Fruit fly (Drosophila melanogaster) whole organism, embryonic: ENCODE results near the gene CG7239.

Source experiments
- Aef1 ChIP-seq: fragments of 200-800 bp; sonication (Bioruptor generic); IDR thresholded peaks from 3 replicates; pipeline ENCODE4 v1.3.6; 2022; ENCODE audit warnings: missing biosample characterization, missing genetic modification characterization
- Awh ChIP-seq: fragments of 200-800 bp; sonication (Bioruptor generic); IDR thresholded peaks from 2 replicates; pipeline ENCODE4, ENCODE4 v1.3.6; 2022; ENCODE audit warnings: missing biosample characterization, missing genetic modification characterization
- B-H2 ChIP-seq: fragments of 200-800 bp; sonication (Bioruptor generic); optimal IDR thresholded peaks from 2 replicates; lab custom pipeline; 2018; ENCODE audit warnings: missing biosample characterization, mild to moderate bottlenecking, missing genetic modification characterization
- CG11085 ChIP-seq: fragments of 200-800 bp; sonication (Bioruptor generic); IDR thresholded peaks from 2 replicates; pipeline ENCODE4 v1.3.6; 2022; ENCODE audit warnings: missing biosample characterization, missing genetic modification characterization
- CG14441 ChIP-seq: fragments of 200-800 bp; sonication (Bioruptor generic); IDR thresholded peaks from 2 replicates; pipeline ENCODE4 v1.3.6; 2022; ENCODE audit warnings: missing biosample characterization, missing genetic modification characterization
- CG2712 ChIP-seq: fragments of 200-800 bp; optimal IDR thresholded peaks from 3 replicates; lab custom pipeline; 2019; ENCODE audit warnings: missing biosample characterization, mild to moderate bottlenecking, missing genetic modification characterization, moderate library complexity
- CG3407 ChIP-seq: fragments of 200-800 bp; sonication (Bioruptor generic); optimal IDR thresholded peaks from 2 replicates; lab custom pipeline; 2018; ENCODE audit warnings: missing biosample characterization, mild to moderate bottlenecking, missing genetic modification characterization
- CG6813 ChIP-seq: fragments of 200-800 bp; sonication (Bioruptor generic); optimal IDR thresholded peaks from 2 replicates; lab custom pipeline; 2017; ENCODE audit warnings: missing biosample characterization, missing genetic modification characterization, mild to moderate bottlenecking, moderate library complexity, missing genetic modification reagents
- CG7745 ChIP-seq: fragments of 200-800 bp; sonication (Bioruptor generic); optimal IDR thresholded peaks from 2 replicates; lab custom pipeline; 2018; ENCODE audit warnings: missing biosample characterization, mild to moderate bottlenecking, missing genetic modification characterization, moderate library complexity
- CG7963 ChIP-seq: fragments of 200-800 bp; sonication (Bioruptor generic); IDR thresholded peaks from 3 replicates; pipeline ENCODE4 v1.3.6; 2022; ENCODE audit warnings: missing biosample characterization, missing genetic modification characterization; ENCODE audit not compliant: partially characterized antibody
- CG8388 ChIP-seq: fragments of 200-800 bp; sonication (Bioruptor generic); optimal IDR thresholded peaks from 2 replicates; lab custom pipeline; 2019; ENCODE audit warnings: missing biosample characterization, mild to moderate bottlenecking, missing genetic modification characterization, moderate library complexity
- Dip2 ChIP-seq: fragments of 200-800 bp; sonication (Bioruptor generic); IDR thresholded peaks from 2 replicates; pipeline ENCODE4 v1.3.6; 2022; ENCODE audit warnings: missing biosample characterization, missing genetic modification characterization
- Dll ChIP-seq: fragments of 200-800 bp; sonication (Bioruptor generic); IDR thresholded peaks from 4 replicates; pipeline ENCODE4 v1.3.6; 2022; ENCODE audit warnings: missing biosample characterization, missing genetic modification characterization; ENCODE audit not compliant: partially characterized antibody
- Dp ChIP-seq: fragments of 200-800 bp; sonication (Bioruptor generic); optimal IDR thresholded peaks from 2 replicates; lab custom pipeline; 2018; ENCODE audit warnings: missing biosample characterization, mild to moderate bottlenecking, missing genetic modification characterization, moderate library complexity
- Eip74EF ChIP-seq, 2 experiments: fragments of 200-800 bp in 1 of 2; fragments of >200 bp in 1 of 2; sonication (Bioruptor generic) in 1 of 2; optimal IDR thresholded peaks; 2 replicates each; lab custom pipeline; 2017 to 2019; ENCODE audit warnings: missing biosample characterization in 2 of 2, missing genetic modification characterization in 2 of 2, mild to moderate bottlenecking in 1 of 2, moderate library complexity in 1 of 2
- Hr3 ChIP-seq: fragments of 200-800 bp; sonication (Bioruptor generic); optimal IDR thresholded peaks from 3 replicates; lab custom pipeline; 2016; ENCODE audit warnings: missing biosample characterization, missing genetic modification characterization
- MBD-R2 ChIP-seq: fragments of 200-800 bp; sonication (Bioruptor generic); IDR thresholded peaks from 2 replicates; pipeline ENCODE4 v1.3.6; 2022; ENCODE audit warnings: missing biosample characterization, missing genetic modification characterization
- Med ChIP-seq: fragments of 200-800 bp; sonication (Bioruptor generic); peaks from one replicate; lab custom pipeline; 2016; ENCODE audit warnings: missing biosample characterization, missing genetic modification characterization, mild to moderate bottlenecking, inconsistent platforms, moderate library complexity
- Oli ChIP-seq: fragments of 200-800 bp; sonication (Bioruptor generic); optimal IDR thresholded peaks from 2 replicates; lab custom pipeline; 2018; ENCODE audit warnings: missing biosample characterization, mild to moderate bottlenecking, missing genetic modification characterization, moderate library complexity
- Optix ChIP-seq: fragments of 200-800 bp; sonication (Bioruptor generic); IDR thresholded peaks from 3 replicates; pipeline ENCODE4 v1.3.6; 2022; ENCODE audit warnings: missing biosample characterization, missing genetic modification characterization
- Pdp1 ChIP-seq, 2 experiments: fragments of 200-800 bp; sonication (Bioruptor generic); optimal IDR thresholded peaks; 3 replicates each; lab custom pipeline; 2016; ENCODE audit warnings: missing biosample characterization in 2 of 2, missing genetic modification characterization in 2 of 2, mild to moderate bottlenecking in 1 of 2, moderate library complexity in 1 of 2
- Rx ChIP-seq: fragments of 200-800 bp; sonication (Bioruptor generic); IDR thresholded peaks from 2 replicates; pipeline ENCODE4 v1.3.6; 2022; ENCODE audit warnings: missing biosample characterization, missing genetic modification characterization
- Spps ChIP-seq: fragments of 200-800 bp; sonication (Bioruptor generic); optimal IDR thresholded peaks from 2 replicates; lab custom pipeline; 2018; ENCODE audit warnings: missing biosample characterization, mild to moderate bottlenecking, missing genetic modification characterization
- Xbp1 ChIP-seq: fragments of 200-800 bp; sonication (Bioruptor generic); optimal IDR thresholded peaks from 3 replicates; lab custom pipeline; 2016; ENCODE audit warnings: missing biosample characterization, mild to moderate bottlenecking, missing genetic modification characterization
- ap ChIP-seq: fragments of 200-800 bp; sonication (Bioruptor generic); IDR thresholded peaks from 2 replicates; pipeline ENCODE4 v1.3.6; 2022; ENCODE audit warnings: missing biosample characterization, missing genetic modification characterization
- btn ChIP-seq: fragments of 200-800 bp; sonication (Bioruptor generic); optimal IDR thresholded peaks from 2 replicates; lab custom pipeline; 2016; ENCODE audit warnings: missing biosample characterization, missing genetic modification characterization
- dimm ChIP-seq: fragments of 200-800 bp; sonication (Bioruptor generic); IDR thresholded peaks from 2 replicates; pipeline ENCODE4 v1.3.6; 2022; ENCODE audit warnings: missing biosample characterization, missing genetic modification characterization
- esg ChIP-seq: fragments of 200-800 bp; sonication (Bioruptor generic); conservative IDR thresholded peaks from 2 replicates; pipeline ENCODE4 v1.3.6; 2022; ENCODE audit warnings: missing biosample characterization, missing genetic modification characterization
- eve ChIP-seq, 2 experiments: fragments of >200 bp; optimal IDR thresholded peaks; 2 replicates each; lab custom pipeline; 2017; ENCODE audit warnings: missing biosample characterization in 2 of 2, missing genetic modification characterization in 2 of 2
- fru ChIP-seq: fragments of >200 bp; optimal IDR thresholded peaks from 2 replicates; lab custom pipeline; 2017
- her ChIP-seq: fragments of 200-800 bp; sonication (Bioruptor generic); optimal IDR thresholded peaks from 2 replicates; lab custom pipeline; 2016; ENCODE audit warnings: missing biosample characterization, missing genetic modification characterization
- kah ChIP-seq: fragments of 200-800 bp; sonication (Bioruptor generic); optimal IDR thresholded peaks from 2 replicates; lab custom pipeline; 2018; ENCODE audit warnings: missing biosample characterization, mild to moderate bottlenecking, missing genetic modification characterization
- lilli ChIP-seq: fragments of 200-800 bp; sonication (Bioruptor generic); optimal IDR thresholded peaks from 3 replicates; lab custom pipeline; 2016; ENCODE audit warnings: missing biosample characterization, missing genetic modification characterization
- nerfin-1 ChIP-seq: fragments of 200-800 bp; sonication (Bioruptor generic); optimal IDR thresholded peaks from 3 replicates; lab custom pipeline; 2019; ENCODE audit warnings: missing biosample characterization, mild to moderate bottlenecking, missing genetic modification characterization, moderate library complexity
- prd ChIP-seq, 3 experiments: fragments of >200 bp in 2 of 3; fragments of 200-800 bp in 1 of 3; sonication (Bioruptor generic) in 1 of 3; optimal IDR thresholded peaks in 2 of 3; IDR thresholded peaks in 1 of 3; 2 replicates in 2 of 3; 3 replicates in 1 of 3; pipeline versions ENCODE4 v1.3.6 to Lab custom; 2017 to 2022; ENCODE audit warnings: missing biosample characterization in 1 of 3, missing genetic modification characterization in 1 of 3
- row ChIP-seq: fragments of 200-800 bp; sonication (Bioruptor generic); IDR thresholded peaks from 3 replicates; pipeline ENCODE4 v1.3.6; 2022; ENCODE audit warnings: missing biosample characterization, missing genetic modification characterization
- tgo ChIP-seq: fragments of 200-800 bp; sonication (Bioruptor generic); IDR thresholded peaks from 3 replicates; pipeline ENCODE4 v1.3.6; 2022; ENCODE audit warnings: missing biosample characterization, missing genetic modification characterization

Gene CG7239

DNA sequence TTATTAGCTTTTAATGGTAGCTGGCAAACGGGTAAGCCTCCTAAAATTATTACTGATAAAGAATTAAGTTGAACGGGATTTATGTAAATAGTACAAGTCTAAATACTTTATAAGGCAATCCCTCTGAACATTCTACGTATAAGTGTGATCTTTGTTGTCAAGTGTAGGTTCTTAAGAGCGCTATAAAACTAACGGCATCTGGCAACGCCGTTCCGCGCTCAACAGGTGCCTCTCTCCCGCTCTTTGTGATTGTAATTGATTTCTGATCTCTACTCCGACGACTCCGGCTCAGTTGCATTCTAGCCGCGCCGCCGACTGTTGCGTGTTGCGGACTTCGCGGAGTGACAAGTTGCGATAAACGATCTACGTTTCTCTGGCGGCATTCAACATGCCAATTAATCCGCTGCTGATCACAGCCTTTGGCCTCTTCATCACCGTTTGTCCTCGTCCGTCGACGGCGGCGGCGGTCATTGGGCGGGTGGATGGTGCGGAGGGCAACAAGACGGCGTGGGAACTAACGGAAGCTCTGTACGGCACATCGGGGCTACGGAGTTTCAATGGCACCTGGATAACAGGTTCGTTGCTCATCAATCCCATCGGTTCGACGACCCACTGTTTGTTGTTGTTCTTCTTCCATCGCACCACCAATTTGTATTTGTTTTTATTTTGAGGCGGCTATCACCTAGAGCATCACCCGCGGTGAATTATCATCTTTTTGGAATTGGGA is 3.2 kb downstream of the CG7239 start, which contains the start of gene CG11034 (continued):
- TF ChIP-seq CG3407 (GFP tag; lab: Kevin White, UChicago) (no peak), Rx (GFP tag; lab: Robert Waterston, UW) (no peak), Dip2 (GFP tag; lab: Robert Waterston, UW) (no peak), prd (optimal IDR thresholded peaks at IDR 0.05; lab: Kevin White, UChicago) (no peak), prd (GFP tag; IDR thresholded peaks at IDR 0.05; lab: Robert Waterston, UW) (no peak), esg (GFP tag; lab: Robert Waterston, UW) (no peak), Dp (no peak), B-H2 (GFP tag; lab: Kevin White, UChicago) (no peak), CG2712 (tag; lab: Kevin White, UChicago) (no peak), lilli (GFP tag; lab: Kevin White, UChicago) (no peak), btn (GFP tag; lab: Kevin White, UChicago) (no peak), fru (lab: Kevin White, UChicago) (no peak), Dll (GFP tag; lab: Robert Waterston, UW) (peak; percentile 8; the same call in 1 of the 4 replicates), CG11085 (no peak), Xbp1 (GFP tag; lab: Kevin White, UChicago) (no peak), eve (GFP tag; optimal IDR thresholded peaks at IDR 0.05; lab: Kevin White, UChicago) (no peak), Med (GFP tag; lab: Kevin White, UChicago) (peak; percentile 73), Pdp1 (GFP tag; optimal IDR thresholded peaks at IDR 0.05; lab: Kevin White, UChicago) (peak in 1 of 2 experiments; percentile 15), Aef1 (no peak)

dm6 chr2L:5811274-5811673 is 9.3 kb downstream of the CG7239 start, which contains the start of gene CG43307:
Gene CG43307 (plus strand): TSS chr2L:5811574.
- no peak for TF ChIP-seq CG7963 (GFP tag; lab: Robert Waterston, UW)
- TF ChIP-seq Hr3: no peak
- no peak for TF ChIP-seq tgo (GFP tag; lab: Robert Waterston, UW)
- TF ChIP-seq CG7745 (tag; lab: Kevin White, UChicago): no peak
- TF ChIP-seq, all 482 proteins: peak for 0

- TF ChIP-seq dimm: no peak
- no peak for TF ChIP-seq ap (GFP tag; lab: Robert Waterston, UW)
- no peak for TF ChIP-seq Awh (GFP tag; lab: Robert Waterston, UW)
- TF ChIP-seq Spps (tag; lab: Kevin White, UChicago): no peak
- no peak for TF ChIP-seq MBD-R2 (GFP tag; lab: Robert Waterston, UW)
- no peak for TF ChIP-seq kah
- no peak for TF ChIP-seq Eip74EF (GFP tag; optimal IDR thresholded peaks at IDR 0.05; lab: Kevin White, UChicago)
- TF ChIP-seq nerfin-1: no peak
- no peak for TF ChIP-seq row (GFP tag; lab: Robert Waterston, UW)
- TF ChIP-seq CG6813 (GFP tag; lab: Kevin White, UChicago): no peak
- TF ChIP-seq CG8388 (GFP tag; lab: Kevin White, UChicago): no peak
- no peak for TF ChIP-seq Oli (tag; lab: Kevin White, UChicago)
- no peak for TF ChIP-seq her (GFP tag; lab: Kevin White, UChicago)
- TF ChIP-seq Optix: no peak
- TF ChIP-seq CG14441 (GFP tag; lab: Robert Waterston, UW): no peak
Observed at dm6 chr2L:5818343-5818742, 16.3 kb downstream of the CG7239 start, which contains the start of gene COX6CL. Gene COX6CL (minus strand): TSS chr2L:5818443.
